Worm (Caenorhabditis elegans) whole organism, L2 larva: ENCODE data around the gene dnj-13.
A peak's percentile ranks its signal among the peaks of the same experiment; 100 is the strongest.

Experiments
- C34F6.9 ChIP-seq: fragments of 150-350 bp; optimal IDR thresholded peaks from 2 replicates; lab custom pipeline; 2014; ENCODE audit warnings: missing biosample characterization, missing genetic modification characterization
- F13H6.1 ChIP-seq: sonication (generic microtip); optimal IDR thresholded peaks from 2 replicates; lab custom pipeline; 2016; ENCODE audit warnings: missing genetic modification characterization, missing compliant biosample characterization
- R02D3.7 ChIP-seq: fragments of 150-350 bp; optimal IDR thresholded peaks from 2 replicates; lab custom pipeline; 2014; ENCODE audit warnings: missing biosample characterization, missing genetic modification characterization
- Y55F3AM.14 ChIP-seq: fragments of 200-800 bp; sonication (Bioruptor generic); optimal IDR thresholded peaks from 2 replicates; lab custom pipeline; 2018; ENCODE audit warnings: mild to moderate bottlenecking, missing genetic modification characterization, missing compliant biosample characterization
- ZK546.5 ChIP-seq: sonication (generic microtip); optimal IDR thresholded peaks from 2 replicates; lab custom pipeline; 2017; ENCODE audit warnings: missing biosample characterization, missing genetic modification characterization
- alr-1 ChIP-seq: fragments of 150-350 bp; optimal IDR thresholded peaks from 2 replicates; lab custom pipeline; 2014; ENCODE audit warnings: missing biosample characterization, missing genetic modification characterization
- aly-2 ChIP-seq: fragments of 150-350 bp; optimal IDR thresholded peaks from 2 replicates; lab custom pipeline; 2014; ENCODE audit warnings: missing biosample characterization, missing genetic modification characterization
- ama-1 ChIP-seq: fragments of 150-350 bp; optimal IDR thresholded peaks from 2 replicates; lab custom pipeline; 2018; ENCODE audit warnings: inconsistent platforms
- blmp-1 ChIP-seq: sonication (generic microtip); optimal IDR thresholded peaks from 2 replicates; lab custom pipeline; 2017; ENCODE audit warnings: missing genetic modification characterization, mild to moderate bottlenecking, missing compliant biosample characterization, antibody characterized with exemption, moderate library complexity; ENCODE audit not compliant: insufficient read depth
- ceh-16 ChIP-seq: fragments of 150-350 bp; optimal IDR thresholded peaks from 2 replicates; lab custom pipeline; 2014; ENCODE audit warnings: missing biosample characterization, missing genetic modification characterization
- ceh-82 ChIP-seq: fragments of 150-350 bp; optimal IDR thresholded peaks from 2 replicates; lab custom pipeline; 2014; ENCODE audit warnings: missing biosample characterization, missing genetic modification characterization
- crh-2 ChIP-seq: sonication (generic microtip); optimal IDR thresholded peaks from 2 replicates; lab custom pipeline; 2017; ENCODE audit warnings: missing biosample characterization, missing genetic modification characterization
- dmd-4 ChIP-seq: sonication (generic microtip); optimal IDR thresholded peaks from 2 replicates; lab custom pipeline; 2017; ENCODE audit warnings: missing biosample characterization, missing genetic modification characterization
- egl-27 ChIP-seq: sonication (generic microtip); optimal IDR thresholded peaks from 3 replicates; lab custom pipeline; 2017; ENCODE audit warnings: missing biosample characterization, missing genetic modification reagents, missing genetic modification characterization
- elt-1 ChIP-seq: fragments of 150-350 bp; optimal IDR thresholded peaks from 2 replicates; lab custom pipeline; 2014; ENCODE audit warnings: missing biosample characterization, missing genetic modification characterization
- elt-3 ChIP-seq: sonication (generic microtip); optimal IDR thresholded peaks from 2 replicates; lab custom pipeline; 2017; ENCODE audit warnings: missing biosample characterization, missing genetic modification characterization
- fos-1 ChIP-seq: fragments of 150-350 bp; optimal IDR thresholded peaks from 2 replicates; lab custom pipeline; 2014; ENCODE audit warnings: missing biosample characterization, missing genetic modification characterization
- gmeb-1 ChIP-seq: fragments of 150-350 bp; optimal IDR thresholded peaks from 2 replicates; lab custom pipeline; 2014; ENCODE audit warnings: missing biosample characterization, missing genetic modification characterization
- lin-11 ChIP-seq: fragments of 150-350 bp; sonication (generic microtip); optimal IDR thresholded peaks from 2 replicates; lab custom pipeline; 2014; ENCODE audit warnings: missing biosample characterization, missing genetic modification characterization, inconsistent platforms, mixed read lengths
- lin-13 ChIP-seq: fragments of 150-350 bp; optimal IDR thresholded peaks from 2 replicates; lab custom pipeline; 2014; ENCODE audit warnings: missing biosample characterization, missing genetic modification reagents, missing genetic modification characterization
- lin-39 ChIP-seq: fragments of 150-350 bp; optimal IDR thresholded peaks from 2 replicates; lab custom pipeline; 2014; ENCODE audit warnings: missing biosample characterization, missing genetic modification reagents, missing genetic modification characterization
- lsy-2 ChIP-seq, 2 experiments: fragments of 150-350 bp in 1 of 2; sonication (generic microtip) in 1 of 2; optimal IDR thresholded peaks; 2 replicates each; lab custom pipeline; 2014 to 2017; ENCODE audit warnings: missing biosample characterization in 2 of 2, missing genetic modification characterization in 2 of 2
- mab-5 ChIP-seq: fragments of 150-350 bp; optimal IDR thresholded peaks from 2 replicates; lab custom pipeline; 2014; ENCODE audit warnings: missing biosample characterization, missing genetic modification characterization
- mbf-1 ChIP-seq: sonication (generic microtip); optimal IDR thresholded peaks from 2 replicates; lab custom pipeline; 2017; ENCODE audit warnings: missing biosample characterization, missing genetic modification characterization
- mdl-1 ChIP-seq, 2 experiments: fragments of 150-350 bp in 1 of 2; sonication (generic microtip) in 1 of 2; optimal IDR thresholded peaks; 2 replicates each; lab custom pipeline; 2017; ENCODE audit warnings: missing biosample characterization in 2 of 2, missing genetic modification characterization in 2 of 2
- nhr-10 ChIP-seq: sonication (generic microtip); optimal IDR thresholded peaks from 2 replicates; lab custom pipeline; 2017; ENCODE audit warnings: missing biosample characterization, missing genetic modification characterization
- nhr-11 ChIP-seq: fragments of 150-350 bp; optimal IDR thresholded peaks from 2 replicates; lab custom pipeline; 2014; ENCODE audit warnings: missing biosample characterization, missing genetic modification characterization
- nhr-12 ChIP-seq: fragments of 150-350 bp; optimal IDR thresholded peaks from 2 replicates; lab custom pipeline; 2014; ENCODE audit warnings: missing biosample characterization, missing genetic modification characterization
- nhr-129 ChIP-seq: fragments of 150-350 bp; optimal IDR thresholded peaks from 2 replicates; lab custom pipeline; 2014; ENCODE audit warnings: missing biosample characterization, missing genetic modification characterization
- nhr-21 ChIP-seq: fragments of 150-350 bp; optimal IDR thresholded peaks from 2 replicates; lab custom pipeline; 2014; ENCODE audit warnings: missing biosample characterization, missing genetic modification characterization
- nhr-23 ChIP-seq: fragments of 150-350 bp; optimal IDR thresholded peaks from 2 replicates; lab custom pipeline; 2014; ENCODE audit warnings: missing biosample characterization, missing genetic modification reagents, missing genetic modification characterization
- nhr-237 ChIP-seq: fragments of 150-350 bp; optimal IDR thresholded peaks from 2 replicates; lab custom pipeline; 2014; ENCODE audit warnings: missing biosample characterization, missing genetic modification characterization
- nhr-25 ChIP-seq: fragments of 150-350 bp; sonication (generic microtip); optimal IDR thresholded peaks from 3 replicates; lab custom pipeline; 2014; ENCODE audit warnings: missing biosample characterization, missing genetic modification characterization
- nhr-6 ChIP-seq: fragments of 150-350 bp; optimal IDR thresholded peaks from 2 replicates; lab custom pipeline; 2014; ENCODE audit warnings: missing biosample characterization, missing genetic modification characterization
- nhr-77 ChIP-seq: fragments of 150-350 bp; optimal IDR thresholded peaks from 2 replicates; lab custom pipeline; 2014; ENCODE audit warnings: missing biosample characterization, missing genetic modification characterization
- peb-1 ChIP-seq: fragments of 150-350 bp; optimal IDR thresholded peaks from 2 replicates; lab custom pipeline; 2014; ENCODE audit warnings: missing biosample characterization, missing genetic modification characterization
- sem-4 ChIP-seq: fragments of 150-350 bp; optimal IDR thresholded peaks from 2 replicates; lab custom pipeline; 2014; ENCODE audit warnings: missing biosample characterization, missing genetic modification reagents, missing genetic modification characterization
- skn-1 ChIP-seq: sonication (generic microtip); optimal IDR thresholded peaks from 2 replicates; lab custom pipeline; 2017; ENCODE audit warnings: missing biosample characterization, missing genetic modification characterization
- sma-3 ChIP-seq: sonication (generic microtip); optimal IDR thresholded peaks from 2 replicates; lab custom pipeline; 2016; ENCODE audit warnings: missing genetic modification reagents, missing genetic modification characterization, missing compliant biosample characterization
- sma-9 ChIP-seq, 2 experiments: fragments of 150-350 bp in 1 of 2; sonication (generic microtip) in 1 of 2; optimal IDR thresholded peaks; 2 replicates each; lab custom pipeline; 2014 to 2016; ENCODE audit warnings: missing genetic modification characterization in 2 of 2, mild to moderate bottlenecking in 1 of 2, missing biosample characterization in 1 of 2, missing compliant biosample characterization in 1 of 2, missing genetic modification reagents in 1 of 2, moderate library complexity in 1 of 2
- snpc-4 ChIP-seq: fragments of 150-350 bp; optimal IDR thresholded peaks from 2 replicates; lab custom pipeline; 2014; ENCODE audit warnings: missing biosample characterization, missing genetic modification characterization
- unc-39 ChIP-seq: fragments of 150-350 bp; optimal IDR thresholded peaks from 2 replicates; lab custom pipeline; 2014; ENCODE audit warnings: missing biosample characterization, missing genetic modification characterization
- unc-55 ChIP-seq: fragments of 150-350 bp; sonication (generic microtip); optimal IDR thresholded peaks from 3 replicates; lab custom pipeline; 2014; ENCODE audit warnings: missing biosample characterization, missing genetic modification reagents, missing genetic modification characterization
- unc-62 ChIP-seq: fragments of 150-350 bp; optimal IDR thresholded peaks from 2 replicates; lab custom pipeline; 2014; ENCODE audit warnings: missing biosample characterization, missing genetic modification reagents, missing genetic modification characterization
- zag-1 ChIP-seq: fragments of 150-350 bp; optimal IDR thresholded peaks from 2 replicates; lab custom pipeline; 2014; ENCODE audit warnings: missing biosample characterization, missing genetic modification characterization
- ztf-1 ChIP-seq: fragments of 200-800 bp; sonication (Bioruptor generic); conservative IDR thresholded peaks from 2 replicates; pipeline ENCODE4 v1.3.6; 2022; ENCODE audit warnings: missing genetic modification characterization, missing compliant biosample characterization
- ztf-11 ChIP-seq: sonication (generic microtip); optimal IDR thresholded peaks from 2 replicates; lab custom pipeline; 2017; ENCODE audit warnings: missing biosample characterization, missing genetic modification characterization
- ztf-4 ChIP-seq: fragments of 150-350 bp; optimal IDR thresholded peaks from 2 replicates; lab custom pipeline; 2014; ENCODE audit warnings: missing biosample characterization, missing genetic modification characterization

dnj-13 gene

DNA sequence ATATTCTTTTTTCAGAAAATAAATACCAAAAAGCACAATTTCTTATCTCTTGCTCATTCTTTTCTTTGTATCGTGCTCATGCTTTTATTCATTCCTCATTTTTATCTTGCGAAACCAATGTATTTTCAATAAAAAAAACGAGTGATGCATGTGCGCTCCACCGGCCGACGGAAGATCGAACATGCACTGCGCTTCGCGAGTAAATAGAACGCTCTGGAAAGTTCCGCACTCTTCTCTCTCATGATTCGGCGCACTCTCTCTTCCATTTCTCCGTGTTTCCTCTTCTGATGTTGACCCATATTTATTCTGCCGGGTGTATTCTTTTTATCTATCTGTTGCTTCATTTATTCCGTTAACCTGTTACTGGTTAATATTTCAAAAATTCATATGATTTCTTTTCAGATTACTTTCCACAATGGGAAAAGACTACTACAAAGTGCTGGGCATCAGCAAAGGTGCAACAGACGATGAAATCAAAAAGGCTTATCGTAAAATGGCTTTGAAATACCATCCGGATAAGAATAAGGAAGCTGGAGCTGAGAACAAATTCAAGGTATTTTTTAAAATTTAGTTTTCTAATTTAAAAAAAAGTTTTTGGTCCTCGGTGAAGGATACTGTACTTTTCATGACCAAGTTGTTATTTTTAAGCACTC is at the start of gene dnj-13:
dnj-13 (plus strand) TSS at position 403 of the 653 bp plus-strand sequence.
- TF ChIP-seq ama-1 (lab: Kevin White, UChicago) (peak; percentile 88), unc-39 (tag; lab: Kevin White, UChicago) (no peak), ZK546.5 (tag; lab: Kevin White, UChicago) (peak; percentile 38), unc-62 (GFP tag; lab: Kevin White, UChicago) (peak; percentile 32), crh-2 (tag; lab: Kevin White, UChicago) (peak; percentile 93), ztf-4 (peak; percentile 89), snpc-4 (tag; lab: Kevin White, UChicago) (peak; percentile 78), gmeb-1 (tag; lab: Kevin White, UChicago) (peak; percentile 90), mbf-1 (tag; lab: Kevin White, UChicago) (no peak), mdl-1 (tag; optimal IDR thresholded peaks at IDR 0.05; lab: Kevin White, UChicago) (peak; percentile 53 to 78), sem-4 (tag; lab: Kevin White, UChicago) (peak; percentile 96), aly-2 (no peak), sma-9 (GFP tag; optimal IDR thresholded peaks at IDR 0.05; lab: Kevin White, UChicago) (peak; percentile 97), sma-9 (tag; optimal IDR thresholded peaks at IDR 0.05; lab: Kevin White, UChicago) (no peak), elt-3 (tag; lab: Kevin White, UChicago) (no peak), C34F6.9 (tag; lab: Kevin White, UChicago) (peak; percentile 92), fos-1 (tag; lab: Kevin White, UChicago) (peak; percentile 81), ceh-16 (tag; lab: Kevin White, UChicago) (peak; percentile 58), nhr-237 (tag; lab: Kevin White, UChicago) (peak; percentile 43), unc-55 (peak; percentile 95), lsy-2 (tag; optimal IDR thresholded peaks at IDR 0.05; lab: Kevin White, UChicago) (peak; percentile 89 to 92), nhr-6 (tag; lab: Kevin White, UChicago) (peak; percentile 89), F13H6.1 (peak; percentile 96), nhr-10 (tag; lab: Kevin White, UChicago) (peak; percentile 82), nhr-11 (tag; lab: Kevin White, UChicago) (no peak), blmp-1 (peak; percentile 66), lin-39 (tag; lab: Kevin White, UChicago) (peak; percentile 30), lin-13 (GFP tag; lab: Kevin White, UChicago) (peak; percentile 92), nhr-129 (tag; lab: Kevin White, UChicago) (peak; percentile 86), dmd-4 (tag; lab: Kevin White, UChicago) (peak; percentile 14), mab-5 (tag; lab: Kevin White, UChicago) (peak; percentile 91), zag-1 (tag; lab: Kevin White, UChicago) (peak; percentile 70), egl-27 (tag; lab: Kevin White, UChicago) (peak; percentile 76), nhr-21 (tag; lab: Kevin White, UChicago) (peak; percentile 90), ceh-82 (peak; percentile 54), R02D3.7 (peak; percentile 52), nhr-77 (tag; lab: Kevin White, UChicago) (peak; percentile 82), elt-1 (tag; lab: Kevin White, UChicago) (no peak), ztf-1 (GFP tag; lab: Robert Waterston, UW) (no peak), peb-1 (tag; lab: Kevin White, UChicago) (no peak), nhr-23 (no peak), nhr-25 (peak; percentile 87), Y55F3AM.14 (GFP tag; lab: Kevin White, UChicago) (peak; percentile 94), alr-1 (tag; lab: Kevin White, UChicago) (peak; percentile 7), lin-11 (peak; percentile 88), skn-1 (tag; lab: Kevin White, UChicago) (peak; percentile 61), nhr-12 (no peak), ztf-11 (tag; lab: Kevin White, UChicago) (no peak), sma-3 (GFP tag; lab: Kevin White, UChicago) (peak; percentile 98)
